Fruit fly (Drosophila melanogaster) whole organism, pupa: ENCODE results near the gene CG13810.

Source experiments
- CG13204 ChIP-seq: fragments of 200-800 bp; sonication (Bioruptor generic); optimal IDR thresholded peaks from 2 replicates; lab custom pipeline; 2018; ENCODE audit warnings: missing biosample characterization, mild to moderate bottlenecking, missing genetic modification characterization, moderate library complexity
- CG17806 ChIP-seq: fragments of 200-800 bp; sonication (Bioruptor generic); optimal IDR thresholded peaks from 2 replicates; lab custom pipeline; 2018; ENCODE audit warnings: missing biosample characterization, mild to moderate bottlenecking, missing genetic modification characterization, moderate library complexity
- CG4496 ChIP-seq: fragments of 200-800 bp; sonication (Bioruptor generic); IDR thresholded peaks from 3 replicates; pipeline ENCODE4 v1.3.6; 2022; ENCODE audit warnings: missing biosample characterization, missing genetic modification characterization
- CG8159 ChIP-seq: fragments of 200-800 bp; sonication (Bioruptor generic); optimal IDR thresholded peaks from 3 replicates; lab custom pipeline; 2018; ENCODE audit warnings: missing biosample characterization, mild to moderate bottlenecking, missing genetic modification characterization, moderate library complexity
- CG9948 ChIP-seq: fragments of 200-800 bp; sonication (Bioruptor generic); optimal IDR thresholded peaks from 2 replicates; lab custom pipeline; 2018; ENCODE audit warnings: missing biosample characterization, mild to moderate bottlenecking, missing genetic modification characterization, moderate library complexity
- Ets98B ChIP-seq: fragments of 200-800 bp; sonication (Bioruptor generic); IDR thresholded peaks from 2 replicates; pipeline ENCODE4 v1.3.6; 2022; ENCODE audit warnings: missing biosample characterization, missing genetic modification characterization
- rn ChIP-seq: fragments of 200-800 bp; sonication (Bioruptor generic); IDR thresholded peaks from 2 replicates; pipeline ENCODE4 v1.3.6; 2022; ENCODE audit warnings: missing biosample characterization, missing genetic modification characterization

- no peak for TF ChIP-seq CG9948
- TF ChIP-seq Ets98B (GFP tag; lab: Robert Waterston, UW), result no peak
- no peak for TF ChIP-seq CG17806 (tag; lab: Kevin White, UChicago)
- TF ChIP-seq CG8159 (tag; lab: Kevin White, UChicago), result no peak
- TF ChIP-seq rn (GFP tag; lab: Robert Waterston, UW), result no peak
- TF ChIP-seq CG4496, result no peak
- no peak for TF ChIP-seq CG13204 (GFP tag; lab: Kevin White, UChicago)
Observed at dm6 chr3L:2147767-2148166, 38.0 kb upstream of the CG13810 start.
